Fruit fly (Drosophila melanogaster) whole organism, embryonic: ENCODE measurements around the gene AMPdeam.

ENCODE experiments used
- Ada2b ChIP-seq: fragments of 200-800 bp; sonication (Bioruptor generic); IDR thresholded peaks from 2 replicates; pipeline ENCODE4 v1.3.6; 2022; ENCODE audit warnings: missing biosample characterization, missing genetic modification characterization
- Atf3 ChIP-seq: fragments of 200-800 bp; sonication (Bioruptor generic); optimal IDR thresholded peaks from 3 replicates; lab custom pipeline; 2016; ENCODE audit warnings: missing biosample characterization, missing genetic modification characterization
- Atf6 ChIP-seq: fragments of 200-800 bp; sonication (Bioruptor generic); IDR thresholded peaks from 2 replicates; pipeline ENCODE4 v1.3.6; 2022; ENCODE audit warnings: missing biosample characterization, missing genetic modification characterization
- CG12236 ChIP-seq: fragments of 200-800 bp; sonication (Bioruptor generic); optimal IDR thresholded peaks from 2 replicates; lab custom pipeline; 2016; ENCODE audit warnings: missing biosample characterization, missing genetic modification characterization
- CG1647 ChIP-seq: fragments of 200-800 bp; sonication (Bioruptor generic); optimal IDR thresholded peaks from 3 replicates; lab custom pipeline; 2016; ENCODE audit warnings: missing biosample characterization, missing genetic modification characterization
- CG16779 ChIP-seq: fragments of 200-800 bp; sonication (Bioruptor generic); IDR thresholded peaks from 2 replicates; pipeline ENCODE4 v1.3.6; 2022; ENCODE audit warnings: missing biosample characterization, missing genetic modification characterization
- CG18476 ChIP-seq: fragments of 200-800 bp; sonication (Bioruptor generic); optimal IDR thresholded peaks from 2 replicates; lab custom pipeline; 2016; ENCODE audit warnings: missing biosample characterization, mild to moderate bottlenecking, missing genetic modification characterization
- CG18619 ChIP-seq: fragments of 200-800 bp; sonication (Bioruptor generic); optimal IDR thresholded peaks from 3 replicates; lab custom pipeline; 2017; ENCODE audit warnings: missing biosample characterization, mild to moderate bottlenecking, missing genetic modification characterization
- CG4360 ChIP-seq: fragments of 200-800 bp; sonication (Bioruptor generic); IDR thresholded peaks from 2 replicates; pipeline ENCODE4 v1.3.6; 2022; ENCODE audit warnings: missing biosample characterization, missing genetic modification characterization
- CG4617 ChIP-seq: fragments of 200-800 bp; sonication (Bioruptor generic); optimal IDR thresholded peaks from 3 replicates; lab custom pipeline; 2016; ENCODE audit warnings: missing biosample characterization, missing genetic modification characterization, borderline replicate concordance
- CG5245 ChIP-seq: fragments of 200-800 bp; sonication (Bioruptor generic); optimal IDR thresholded peaks from 3 replicates; lab custom pipeline; 2016; ENCODE audit warnings: missing biosample characterization, missing genetic modification characterization
- CG6689 ChIP-seq: fragments of 200-800 bp; sonication (Bioruptor generic); IDR thresholded peaks from 2 replicates; pipeline ENCODE4 v1.3.6; 2022; ENCODE audit warnings: missing biosample characterization, missing genetic modification characterization
- CG7556 ChIP-seq: fragments of 200-800 bp; sonication (Bioruptor generic); optimal IDR thresholded peaks from 2 replicates; lab custom pipeline; 2017; ENCODE audit warnings: missing biosample characterization, mild to moderate bottlenecking, missing genetic modification characterization
- CG8089 ChIP-seq: fragments of 200-800 bp; sonication (Bioruptor generic); optimal IDR thresholded peaks from 3 replicates; lab custom pipeline; 2016; ENCODE audit warnings: missing biosample characterization, missing genetic modification characterization
- CG8765 ChIP-seq: fragments of 200-800 bp; sonication (Bioruptor generic); IDR thresholded peaks from 2 replicates; pipeline ENCODE4 v1.3.6; 2022; ENCODE audit warnings: missing biosample characterization, missing genetic modification characterization
- CG9727 ChIP-seq: fragments of 200-800 bp; sonication (Bioruptor generic); optimal IDR thresholded peaks from 3 replicates; lab custom pipeline; 2017; ENCODE audit warnings: missing biosample characterization, mild to moderate bottlenecking, missing genetic modification characterization
- CG9817 ChIP-seq: fragments of 200-800 bp; sonication (Bioruptor generic); optimal IDR thresholded peaks from 2 replicates; lab custom pipeline; 2018; ENCODE audit warnings: missing biosample characterization, mild to moderate bottlenecking, missing genetic modification characterization, moderate library complexity
- CG9932 ChIP-seq: fragments of 200-800 bp; sonication (Bioruptor generic); IDR thresholded peaks from 2 replicates; pipeline ENCODE4 v1.3.6; 2022; ENCODE audit warnings: missing biosample characterization, missing genetic modification characterization
- CTCF ChIP-seq: fragments of 200-800 bp; sonication (Bioruptor generic); optimal IDR thresholded peaks from 2 replicates; lab custom pipeline; 2017; ENCODE audit warnings: missing biosample characterization, mild to moderate bottlenecking, missing genetic modification characterization, moderate library complexity
- Dref ChIP-seq: fragments of 200-800 bp; sonication (Bioruptor generic); IDR thresholded peaks from 2 replicates; pipeline ENCODE4 v1.3.6; 2022; ENCODE audit warnings: missing biosample characterization, missing genetic modification characterization
- Hr39 ChIP-seq: fragments of >200 bp; optimal IDR thresholded peaks from 2 replicates; lab custom pipeline; 2017
- Lpt ChIP-seq: fragments of >200 bp; optimal IDR thresholded peaks from 2 replicates; lab custom pipeline; 2018; ENCODE audit warnings: missing biosample characterization, missing genetic modification characterization
- Med ChIP-seq: fragments of 200-800 bp; sonication (Bioruptor generic); peaks from one replicate; lab custom pipeline; 2016; ENCODE audit warnings: missing biosample characterization, missing genetic modification characterization, mild to moderate bottlenecking, inconsistent platforms, moderate library complexity
- Nf-YC ChIP-seq: fragments of 200-800 bp; optimal IDR thresholded peaks from 3 replicates; lab custom pipeline; 2019; ENCODE audit warnings: missing biosample characterization, mild to moderate bottlenecking, missing genetic modification characterization, moderate library complexity
- PHDP ChIP-seq: fragments of 200-800 bp; sonication (Bioruptor generic); optimal IDR thresholded peaks from 3 replicates; lab custom pipeline; 2018; ENCODE audit warnings: missing biosample characterization, mild to moderate bottlenecking, missing genetic modification characterization, moderate library complexity
- Poxn ChIP-seq: fragments of 200-800 bp; sonication (Bioruptor generic); IDR thresholded peaks from 2 replicates; pipeline ENCODE4 v1.3.6; 2022; ENCODE audit warnings: missing biosample characterization, missing genetic modification characterization
- Rfx ChIP-seq: fragments of 200-800 bp; sonication (Bioruptor generic); IDR thresholded peaks from 2 replicates; pipeline ENCODE4 v1.3.6; 2022; ENCODE audit warnings: missing biosample characterization, missing genetic modification characterization
- Side ChIP-seq: fragments of 200-800 bp; sonication (Bioruptor generic); optimal IDR thresholded peaks from 2 replicates; lab custom pipeline; 2016; ENCODE audit warnings: missing biosample characterization, missing genetic modification characterization
- Taf1 ChIP-seq: fragments of 200-800 bp; sonication (Bioruptor generic); IDR thresholded peaks from 2 replicates; pipeline ENCODE4 v1.3.6; 2022; ENCODE audit warnings: missing biosample characterization, missing genetic modification characterization
- Trl ChIP-seq, 3 experiments: fragments of >200 bp in 2 of 3; fragments of 200-800 bp in 1 of 3; sonication (Bioruptor generic) in 1 of 3; optimal IDR thresholded peaks; 2 replicates in 1 of 3; 3 replicates in 2 of 3; lab custom pipeline; 2016 to 2017; ENCODE audit warnings: missing biosample characterization in 1 of 3, missing genetic modification characterization in 1 of 3
- Vsx1 ChIP-seq: fragments of 200-800 bp; sonication (Bioruptor generic); optimal IDR thresholded peaks from 2 replicates; lab custom pipeline; 2017; ENCODE audit warnings: missing biosample characterization, mild to moderate bottlenecking, missing genetic modification characterization, missing genetic modification reagents
- Xbp1 ChIP-seq: fragments of 200-800 bp; sonication (Bioruptor generic); optimal IDR thresholded peaks from 3 replicates; lab custom pipeline; 2016; ENCODE audit warnings: missing biosample characterization, mild to moderate bottlenecking, missing genetic modification characterization
- al ChIP-seq: fragments of 200-800 bp; sonication (Bioruptor generic); IDR thresholded peaks from 2 replicates; pipeline ENCODE4 v1.3.6; 2022; ENCODE audit warnings: missing biosample characterization, missing genetic modification characterization
- ato ChIP-seq: fragments of 200-800 bp; sonication (Bioruptor generic); IDR thresholded peaks from 2 replicates; pipeline ENCODE4 v1.3.6; 2022; ENCODE audit warnings: missing biosample characterization, missing genetic modification characterization; ENCODE audit not compliant: partially characterized antibody
- bigmax ChIP-seq: fragments of 200-800 bp; sonication (Bioruptor generic); optimal IDR thresholded peaks from 2 replicates; lab custom pipeline; 2018; ENCODE audit warnings: missing biosample characterization, mild to moderate bottlenecking, missing genetic modification characterization
- cg ChIP-seq: fragments of 200-800 bp; sonication (Bioruptor generic); optimal IDR thresholded peaks from 3 replicates; lab custom pipeline; 2019; ENCODE audit warnings: missing biosample characterization, mild to moderate bottlenecking, missing genetic modification characterization, moderate library complexity
- chif ChIP-seq, 2 experiments: fragments of 200-800 bp; sonication (Bioruptor generic); optimal IDR thresholded peaks; 3 replicates each; lab custom pipeline; 2016; ENCODE audit warnings: missing biosample characterization in 2 of 2, missing genetic modification characterization in 2 of 2
- cwo ChIP-seq: fragments of 200-800 bp; sonication (Bioruptor generic); optimal IDR thresholded peaks from 3 replicates; lab custom pipeline; 2017; ENCODE audit warnings: missing biosample characterization, missing genetic modification characterization, mild to moderate bottlenecking, moderate library complexity, missing genetic modification reagents
- fd64A ChIP-seq: fragments of 200-800 bp; sonication (Bioruptor generic); optimal IDR thresholded peaks from 3 replicates; lab custom pipeline; 2018; ENCODE audit warnings: missing biosample characterization, mild to moderate bottlenecking, missing genetic modification characterization
- fd96Cb ChIP-seq: fragments of 200-800 bp; sonication (Bioruptor generic); optimal IDR thresholded peaks from 2 replicates; lab custom pipeline; 2018; ENCODE audit warnings: missing biosample characterization, mild to moderate bottlenecking, missing genetic modification characterization, moderate library complexity
- ind ChIP-seq: fragments of 200-800 bp; sonication (Bioruptor generic); optimal IDR thresholded peaks from 3 replicates; lab custom pipeline; 2016; ENCODE audit warnings: missing biosample characterization, missing genetic modification characterization
- jing ChIP-seq: fragments of 200-800 bp; sonication (Bioruptor generic); optimal IDR thresholded peaks from 2 replicates; lab custom pipeline; 2018; ENCODE audit warnings: missing biosample characterization, mild to moderate bottlenecking, missing genetic modification characterization
- mam ChIP-seq: fragments of 200-800 bp; sonication (Bioruptor generic); optimal IDR thresholded peaks from 3 replicates; lab custom pipeline; 2016; ENCODE audit warnings: missing biosample characterization, missing genetic modification characterization
- phol ChIP-seq: fragments of 200-800 bp; sonication (Bioruptor generic); optimal IDR thresholded peaks from 3 replicates; lab custom pipeline; 2018; ENCODE audit warnings: missing biosample characterization, mild to moderate bottlenecking, missing genetic modification characterization, moderate library complexity
- row ChIP-seq: fragments of 200-800 bp; sonication (Bioruptor generic); IDR thresholded peaks from 3 replicates; pipeline ENCODE4 v1.3.6; 2022; ENCODE audit warnings: missing biosample characterization, missing genetic modification characterization
- scrt ChIP-seq: fragments of 200-800 bp; sonication (Bioruptor generic); optimal IDR thresholded peaks from 2 replicates; lab custom pipeline; 2018; ENCODE audit warnings: missing biosample characterization, mild to moderate bottlenecking, missing genetic modification characterization, moderate library complexity
- tgo ChIP-seq: fragments of 200-800 bp; sonication (Bioruptor generic); IDR thresholded peaks from 3 replicates; pipeline ENCODE4 v1.3.6; 2022; ENCODE audit warnings: missing biosample characterization, missing genetic modification characterization
- twi ChIP-seq: fragments of 200-800 bp; optimal IDR thresholded peaks from 2 replicates; lab custom pipeline; 2019; ENCODE audit warnings: missing biosample characterization, mild to moderate bottlenecking, missing genetic modification characterization, moderate library complexity
- tx ChIP-seq: fragments of 200-800 bp; sonication (Bioruptor generic); optimal IDR thresholded peaks from 2 replicates; lab custom pipeline; 2016; ENCODE audit warnings: missing biosample characterization, missing genetic modification characterization

Gene AMPdeam

dm6 chrX:13817418-13818171, 28.1 kb downstream of the AMPdeam start (continued):
- TF ChIP-seq Xbp1 (GFP tag; lab: Kevin White, UChicago) (peak; percentile 47), fd64A (no peak), ind (GFP tag; lab: Kevin White, UChicago) (peak; percentile 29), mam (peak; percentile 7), Vsx1 (GFP tag; lab: Kevin White, UChicago) (no peak), row (GFP tag; lab: Robert Waterston, UW) (peak; percentile 62; the same call in 2 of the 3 replicates), CG7556 (GFP tag; lab: Kevin White, UChicago) (peak; percentile 51), Atf6 (GFP tag; lab: Robert Waterston, UW) (peak; percentile 76), CTCF (GFP tag; lab: Kevin White, UChicago) (no peak), Poxn (GFP tag; lab: Robert Waterston, UW) (no peak), CG9932 (GFP tag; lab: Robert Waterston, UW) (0 out of 2 replicates have a peak, but pooled peaks have one; percentile 16), tgo (GFP tag; lab: Robert Waterston, UW) (peak; percentile 26; the same call in 1 of the 3 replicates), chif (GFP tag; optimal IDR thresholded peaks at IDR 0.05; lab: Kevin White, UChicago) (peak; percentile 11 to 16), CG18476 (GFP tag; lab: Kevin White, UChicago) (peak; percentile 27), cwo (GFP tag; lab: Kevin White, UChicago) (peak; percentile 17), Trl (optimal IDR thresholded peaks at IDR 0.05; lab: Kevin White, UChicago) (no peak), Trl (GFP tag; optimal IDR thresholded peaks at IDR 0.05; lab: Kevin White, UChicago) (peak; percentile 60), Ada2b (GFP tag; lab: Robert Waterston, UW) (peak; percentile 58; the same call in 1 of the 2 replicates), ato (no peak), CG18619 (GFP tag; lab: Kevin White, UChicago) (peak; percentile 36), CG6689 (GFP tag; lab: Robert Waterston, UW) (peak; percentile 48), PHDP (tag; lab: Kevin White, UChicago) (peak; percentile 68), scrt (GFP tag; lab: Kevin White, UChicago) (peak; percentile 4), Taf1 (GFP tag; lab: Robert Waterston, UW) (0 out of 2 replicates have a peak, but pooled peaks have one; percentile 25), phol (peak; percentile 25), Rfx (GFP tag; lab: Robert Waterston, UW) (peak; percentile 48), CG9727 (GFP tag; lab: Kevin White, UChicago) (peak; percentile 40)
- TF ChIP-seq, all 482 proteins: peak for 125

- TF ChIP-seq cg (GFP tag; lab: Kevin White, UChicago) (no peak), CG1647 (GFP tag; lab: Kevin White, UChicago) (peak; percentile 27), fd96Cb (peak; percentile 49), Hr39 (lab: Kevin White, UChicago) (no peak), twi (tag; lab: Kevin White, UChicago) (peak; percentile 29), Dref (GFP tag; lab: Robert Waterston, UW) (no peak), CG5245 (peak; percentile 40), CG4360 (GFP tag; lab: Robert Waterston, UW) (no peak), jing (GFP tag; lab: Kevin White, UChicago) (peak; percentile 13), CG4617 (GFP tag; lab: Kevin White, UChicago) (no peak), tx (GFP tag; lab: Kevin White, UChicago) (no peak), CG8089 (GFP tag; lab: Kevin White, UChicago) (peak; percentile 13), Med (GFP tag; lab: Kevin White, UChicago) (peak; percentile 89), Atf3 (GFP tag; lab: Kevin White, UChicago) (peak; percentile 31), CG12236 (peak; percentile 25), al (peak; percentile 28; the same call in 1 of the 2 replicates), CG8765 (GFP tag; lab: Robert Waterston, UW) (no peak), CG16779 (GFP tag; lab: Robert Waterston, UW) (no peak), Lpt (GFP tag; lab: Kevin White, UChicago) (no peak), bigmax (GFP tag; lab: Kevin White, UChicago) (no peak), Side (peak; percentile 40), CG7556 (GFP tag; lab: Kevin White, UChicago) (peak; percentile 69), CG9817 (peak; percentile 16), scrt (GFP tag; lab: Kevin White, UChicago) (peak; percentile 20), Nf-YC (tag; lab: Kevin White, UChicago) (peak; percentile 17)
Measured at dm6 chrX:13815526-13816173, 30.0 kb downstream of the AMPdeam start.
